Fruit fly (Drosophila melanogaster) whole organism, embryonic: ENCODE results near the gene CG16779.

Experiments used
- CG34376 ChIP-seq: fragments of 200-800 bp; sonication (Bioruptor generic); optimal IDR thresholded peaks from 2 replicates; lab custom pipeline; 2018; ENCODE audit warnings: missing biosample characterization, mild to moderate bottlenecking, missing genetic modification characterization
- Dfd ChIP-seq, 2 experiments: fragments of >200 bp; optimal IDR thresholded peaks; 2 replicates each; lab custom pipeline; 2017; ENCODE audit warnings: missing biosample characterization in 2 of 2, missing genetic modification characterization in 2 of 2
- Hsf ChIP-seq: fragments of 200-800 bp; sonication (Bioruptor generic); optimal IDR thresholded peaks from 3 replicates; lab custom pipeline; 2016; ENCODE audit warnings: missing biosample characterization, missing genetic modification characterization
- Nf-YA ChIP-seq: fragments of 200-800 bp; sonication (Bioruptor generic); IDR thresholded peaks from 2 replicates; pipeline ENCODE4 v1.3.6; 2022; ENCODE audit warnings: missing biosample characterization, missing genetic modification characterization
- Optix ChIP-seq: fragments of 200-800 bp; sonication (Bioruptor generic); IDR thresholded peaks from 3 replicates; pipeline ENCODE4 v1.3.6; 2022; ENCODE audit warnings: missing biosample characterization, missing genetic modification characterization
- sob ChIP-seq: fragments of 200-800 bp; sonication (Bioruptor generic); IDR thresholded peaks from 2 replicates; pipeline ENCODE4 v1.3.6; 2022; ENCODE audit warnings: missing biosample characterization, missing genetic modification characterization

DNA sequence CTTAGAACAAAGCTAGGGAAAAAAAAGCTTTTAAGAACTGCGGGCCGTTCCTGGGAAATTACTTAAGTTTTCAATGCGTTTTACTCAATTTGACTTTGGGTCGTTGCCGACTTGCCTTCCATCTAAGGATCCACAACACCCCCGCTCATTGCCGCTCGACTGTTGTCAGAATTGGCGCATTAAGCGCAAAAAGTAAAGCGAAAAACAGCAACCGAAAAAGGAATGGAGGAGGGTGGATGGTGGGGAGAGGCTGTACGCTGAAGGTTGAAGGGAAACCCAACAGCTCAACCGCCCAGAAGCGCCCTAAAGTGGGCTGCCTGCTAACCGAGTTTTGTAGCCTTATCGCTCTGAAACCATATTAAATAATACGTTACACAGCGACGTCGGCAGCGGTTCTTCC, 5.9 kb downstream of the CG16779 start:
- no peak for TF ChIP-seq CG34376 (GFP tag; lab: Kevin White, UChicago)
- TF ChIP-seq Hsf: no peak
- TF ChIP-seq Optix (GFP tag; lab: Robert Waterston, UW): no peak
- TF ChIP-seq Dfd (GFP tag; optimal IDR thresholded peaks at IDR 0.05; lab: Kevin White, UChicago): no peak
- no peak for TF ChIP-seq sob (GFP tag; lab: Robert Waterston, UW)
- no peak for TF ChIP-seq Nf-YA (GFP tag; lab: Robert Waterston, UW)
